Worm (Caenorhabditis elegans) whole organism, L4/young adult: ENCODE measurements around the gene pms-2.

ENCODE experiments used
- W03F9.2 ChIP-seq: fragments of 150-350 bp; optimal IDR thresholded peaks from 2 replicates; lab custom pipeline; 2014; ENCODE audit warnings: missing biosample characterization, missing genetic modification characterization
- dao-5 ChIP-seq: sonication (generic microtip); optimal IDR thresholded peaks from 2 replicates; lab custom pipeline; 2016; ENCODE audit warnings: missing genotype, missing genetic modification characterization, moderate library complexity, missing compliant biosample characterization
- him-1 ChIP-seq: sonication (generic microtip); optimal IDR thresholded peaks from 2 replicates; lab custom pipeline; 2016; ENCODE audit warnings: missing genotype, missing genetic modification reagents, missing genetic modification characterization, missing compliant biosample characterization

The pms-2 gene

ce11 chrV:11529541-11529940, 40.9 kb downstream of the pms-2 start:
- no peak for TF ChIP-seq W03F9.2
- TF ChIP-seq him-1 (tag; lab: Kevin White, UChicago), result no peak

- TF ChIP-seq W03F9.2 (no peak), dao-5 (no peak), him-1 (tag; lab: Kevin White, UChicago) (no peak)
These were observed 41.6 kb downstream of the pms-2 start for ce11 chrV:11528633-11529327.

- no peak for TF ChIP-seq dao-5
- TF ChIP-seq W03F9.2, result no peak
- no peak for TF ChIP-seq him-1 (tag; lab: Kevin White, UChicago)
These were observed 42.9 kb downstream of the pms-2 start, which contains the start of gene ccch-1 for ce11 chrV:11527531-11527930. ccch-1 (plus strand) TSS chrV:11527831.

- TF ChIP-seq him-1 (tag; lab: Kevin White, UChicago), result no peak
- no peak for TF ChIP-seq W03F9.2
- no peak for TF ChIP-seq dao-5
These were observed 43.4 kb downstream of the pms-2 start for ce11 chrV:11526927-11527491.

- TF ChIP-seq him-1 (tag; lab: Kevin White, UChicago), result no peak
- TF ChIP-seq W03F9.2, result no peak
- no peak for TF ChIP-seq dao-5
These were observed 45.1 kb downstream of the pms-2 start for ce11 chrV:11525338-11525737.

ce11 chrV:11521448-11521847, 49.0 kb downstream of the pms-2 start, which contains the start of gene pafo-1:
pafo-1 (plus strand) TSS chrV:11521703.
- TF ChIP-seq him-1 (tag; lab: Kevin White, UChicago) (peak; percentile 12), dao-5 (no peak), W03F9.2 (peak; percentile 85)

- TF ChIP-seq him-1 (tag; lab: Kevin White, UChicago) (no peak), W03F9.2 (no peak), dao-5 (no peak)
These were observed 50.2 kb downstream of the pms-2 start, which contains the start of the genes C55A6.11 and C55A6.7 for ce11 chrV:11520215-11520614. C55A6.11 (plus strand) TSS chrV:11520515. C55A6.7 (minus strand) TSS chrV:11520530.

- TF ChIP-seq him-1 (tag; lab: Kevin White, UChicago), result no peak
- no peak for TF ChIP-seq W03F9.2
These were observed 52.6 kb downstream of the pms-2 start, which contains the start of gene C55A6.4 for ce11 chrV:11517789-11518188. C55A6.4 (minus strand) TSS chrV:11517889.
